Fruit fly (Drosophila melanogaster) whole organism, embryonic: ENCODE measurements around the gene CG4404.

Source experiments
- ATbp ChIP-seq: fragments of 200-800 bp; sonication (Bioruptor generic); optimal IDR thresholded peaks from 2 replicates; lab custom pipeline; 2017; ENCODE audit warnings: missing biosample characterization, mild to moderate bottlenecking, missing genetic modification characterization, missing genetic modification reagents
- Blimp-1 ChIP-seq: fragments of 200-800 bp; sonication (Bioruptor generic); optimal IDR thresholded peaks from 3 replicates; lab custom pipeline; 2018; ENCODE audit warnings: missing biosample characterization, missing genetic modification characterization, mild to moderate bottlenecking, moderate library complexity, missing genetic modification reagents
- CG11723 ChIP-seq: fragments of 200-800 bp; sonication (Bioruptor generic); optimal IDR thresholded peaks from 2 replicates; lab custom pipeline; 2017; ENCODE audit warnings: missing biosample characterization, mild to moderate bottlenecking, missing genetic modification characterization
- CG13775 ChIP-seq: fragments of 200-800 bp; sonication (Bioruptor generic); optimal IDR thresholded peaks from 3 replicates; lab custom pipeline; 2017; ENCODE audit warnings: missing biosample characterization, mild to moderate bottlenecking, missing genetic modification characterization
- CG14710 ChIP-seq: fragments of 200-800 bp; sonication (Bioruptor generic); optimal IDR thresholded peaks from 3 replicates; lab custom pipeline; 2019; ENCODE audit warnings: missing biosample characterization, mild to moderate bottlenecking, missing genetic modification characterization, moderate library complexity
- CG15601 ChIP-seq: fragments of 200-800 bp; sonication (Bioruptor generic); optimal IDR thresholded peaks from 3 replicates; lab custom pipeline; 2019; ENCODE audit warnings: missing biosample characterization, mild to moderate bottlenecking, missing genetic modification characterization, moderate library complexity
- CG1603 ChIP-seq: fragments of 200-800 bp; sonication (Bioruptor generic); optimal IDR thresholded peaks from 2 replicates; lab custom pipeline; 2019; ENCODE audit warnings: missing biosample characterization, mild to moderate bottlenecking, missing genetic modification characterization, moderate library complexity
- CG17568 ChIP-seq: fragments of 200-800 bp; sonication (Bioruptor generic); optimal IDR thresholded peaks from 2 replicates; lab custom pipeline; 2018; ENCODE audit warnings: missing biosample characterization, mild to moderate bottlenecking, missing genetic modification characterization, moderate library complexity
- CG2712 ChIP-seq: fragments of 200-800 bp; optimal IDR thresholded peaks from 3 replicates; lab custom pipeline; 2019; ENCODE audit warnings: missing biosample characterization, mild to moderate bottlenecking, missing genetic modification characterization, moderate library complexity
- CG30403 ChIP-seq: fragments of 200-800 bp; sonication (Bioruptor generic); optimal IDR thresholded peaks from 3 replicates; lab custom pipeline; 2016; ENCODE audit warnings: missing biosample characterization, missing genetic modification characterization
- CG31441 ChIP-seq: fragments of 200-800 bp; sonication (Bioruptor generic); IDR thresholded peaks from 2 replicates; pipeline ENCODE4 v1.3.6; 2022; ENCODE audit warnings: missing biosample characterization, missing genetic modification characterization
- CG3838 ChIP-seq: fragments of 200-800 bp; sonication (Bioruptor generic); optimal IDR thresholded peaks from 3 replicates; lab custom pipeline; 2016; ENCODE audit warnings: missing biosample characterization, missing genetic modification characterization
- CG3995 ChIP-seq: fragments of 200-800 bp; sonication (Bioruptor generic); optimal IDR thresholded peaks from 3 replicates; lab custom pipeline; 2016; ENCODE audit warnings: missing biosample characterization, missing genetic modification characterization
- CG4328 ChIP-seq: fragments of 200-800 bp; sonication (Bioruptor generic); optimal IDR thresholded peaks from 3 replicates; lab custom pipeline; 2017; ENCODE audit warnings: missing biosample characterization, missing genetic modification reagents, missing genetic modification characterization
- CG5180 ChIP-seq: fragments of 200-800 bp; sonication (Bioruptor generic); optimal IDR thresholded peaks from 3 replicates; lab custom pipeline; 2017; ENCODE audit warnings: missing biosample characterization, missing genetic modification characterization, mild to moderate bottlenecking, moderate library complexity, missing genetic modification reagents
- CG6765 ChIP-seq: fragments of 200-800 bp; sonication (Bioruptor generic); optimal IDR thresholded peaks from 3 replicates; lab custom pipeline; 2017; ENCODE audit warnings: missing biosample characterization, mild to moderate bottlenecking, missing genetic modification characterization
- CG8281 ChIP-seq: fragments of 200-800 bp; sonication (Bioruptor generic); optimal IDR thresholded peaks from 2 replicates; lab custom pipeline; 2018; ENCODE audit warnings: missing biosample characterization, mild to moderate bottlenecking, missing genetic modification characterization, moderate library complexity
- CG8388 ChIP-seq: fragments of 200-800 bp; sonication (Bioruptor generic); optimal IDR thresholded peaks from 2 replicates; lab custom pipeline; 2019; ENCODE audit warnings: missing biosample characterization, mild to moderate bottlenecking, missing genetic modification characterization, moderate library complexity
- CG8944 ChIP-seq: fragments of 200-800 bp; sonication (Bioruptor generic); optimal IDR thresholded peaks from 3 replicates; lab custom pipeline; 2016; ENCODE audit warnings: missing biosample characterization, missing genetic modification characterization
- CG9727 ChIP-seq: fragments of 200-800 bp; sonication (Bioruptor generic); optimal IDR thresholded peaks from 3 replicates; lab custom pipeline; 2017; ENCODE audit warnings: missing biosample characterization, mild to moderate bottlenecking, missing genetic modification characterization
- CG9932 ChIP-seq: fragments of 200-800 bp; sonication (Bioruptor generic); IDR thresholded peaks from 2 replicates; pipeline ENCODE4 v1.3.6; 2022; ENCODE audit warnings: missing biosample characterization, missing genetic modification characterization
- CrebB ChIP-seq: fragments of 200-800 bp; sonication (Bioruptor generic); optimal IDR thresholded peaks from 3 replicates; lab custom pipeline; 2018; ENCODE audit warnings: missing biosample characterization, mild to moderate bottlenecking, missing genetic modification characterization
- D19A ChIP-seq: fragments of 200-800 bp; optimal IDR thresholded peaks from 3 replicates; lab custom pipeline; 2019; ENCODE audit warnings: missing biosample characterization, mild to moderate bottlenecking, missing genetic modification characterization, moderate library complexity
- E2f1 ChIP-seq: fragments of 200-800 bp; sonication (Bioruptor generic); IDR thresholded peaks from 2 replicates; pipeline ENCODE4 v1.3.6; 2022; ENCODE audit warnings: missing biosample characterization, missing genetic modification characterization
- Gsc ChIP-seq: fragments of 200-800 bp; sonication (Bioruptor generic); IDR thresholded peaks from 2 replicates; pipeline ENCODE4 v1.3.6; 2022; ENCODE audit warnings: missing biosample characterization, missing genetic modification characterization
- HLH3B ChIP-seq: fragments of 200-800 bp; sonication (Bioruptor generic); IDR thresholded peaks from 2 replicates; pipeline ENCODE4 v1.3.6; 2022; ENCODE audit warnings: missing biosample characterization, missing genetic modification characterization
- HLH54F ChIP-seq: fragments of 200-800 bp; sonication (Bioruptor generic); optimal IDR thresholded peaks from 3 replicates; lab custom pipeline; 2016; ENCODE audit warnings: missing biosample characterization, missing genetic modification characterization
- Med ChIP-seq: fragments of 200-800 bp; sonication (Bioruptor generic); peaks from one replicate; lab custom pipeline; 2016; ENCODE audit warnings: missing biosample characterization, missing genetic modification characterization, mild to moderate bottlenecking, inconsistent platforms, moderate library complexity
- Neu2 ChIP-seq: fragments of 200-800 bp; sonication (Bioruptor generic); optimal IDR thresholded peaks from 3 replicates; lab custom pipeline; 2016; ENCODE audit warnings: missing biosample characterization, missing genetic modification characterization, borderline replicate concordance
- PHDP ChIP-seq: fragments of 200-800 bp; sonication (Bioruptor generic); optimal IDR thresholded peaks from 3 replicates; lab custom pipeline; 2018; ENCODE audit warnings: missing biosample characterization, mild to moderate bottlenecking, missing genetic modification characterization, moderate library complexity
- Pdp1 ChIP-seq, 2 experiments: fragments of 200-800 bp; sonication (Bioruptor generic); optimal IDR thresholded peaks; 3 replicates each; lab custom pipeline; 2016; ENCODE audit warnings: missing biosample characterization in 2 of 2, missing genetic modification characterization in 2 of 2, mild to moderate bottlenecking in 1 of 2, moderate library complexity in 1 of 2
- Sox100B ChIP-seq: fragments of 200-800 bp; sonication (Bioruptor generic); optimal IDR thresholded peaks from 3 replicates; lab custom pipeline; 2018; ENCODE audit warnings: missing biosample characterization, mild to moderate bottlenecking, missing genetic modification characterization
- TFAM ChIP-seq: fragments of 200-800 bp; sonication (Bioruptor generic); optimal IDR thresholded peaks from 2 replicates; lab custom pipeline; 2017; ENCODE audit warnings: missing biosample characterization, missing genetic modification characterization, inconsistent platforms
- Taf1 ChIP-seq: fragments of 200-800 bp; sonication (Bioruptor generic); IDR thresholded peaks from 2 replicates; pipeline ENCODE4 v1.3.6; 2022; ENCODE audit warnings: missing biosample characterization, missing genetic modification characterization
- ab ChIP-seq: fragments of 200-800 bp; sonication (Bioruptor generic); optimal IDR thresholded peaks from 2 replicates; lab custom pipeline; 2016; ENCODE audit warnings: missing biosample characterization, missing genetic modification characterization
- bbx ChIP-seq: fragments of 200-800 bp; sonication (Bioruptor generic); IDR thresholded peaks from 2 replicates; pipeline ENCODE4 v1.3.6; 2022; ENCODE audit warnings: missing biosample characterization, missing genetic modification characterization; ENCODE audit not compliant: partially characterized antibody
- crc ChIP-seq: fragments of 200-800 bp; sonication (Bioruptor generic); optimal IDR thresholded peaks from 2 replicates; lab custom pipeline; 2016; ENCODE audit warnings: missing biosample characterization, missing genetic modification characterization
- dimm ChIP-seq: fragments of 200-800 bp; sonication (Bioruptor generic); IDR thresholded peaks from 2 replicates; pipeline ENCODE4 v1.3.6; 2022; ENCODE audit warnings: missing biosample characterization, missing genetic modification characterization
- dm ChIP-seq: fragments of 200-800 bp; sonication (Bioruptor generic); optimal IDR thresholded peaks from 3 replicates; lab custom pipeline; 2016; ENCODE audit warnings: missing biosample characterization, missing genetic modification characterization
- dmrt11E ChIP-seq: fragments of 200-800 bp; sonication (Bioruptor generic); optimal IDR thresholded peaks from 3 replicates; lab custom pipeline; 2018; ENCODE audit warnings: missing biosample characterization, mild to moderate bottlenecking, missing genetic modification characterization, moderate library complexity
- fd96Cb ChIP-seq: fragments of 200-800 bp; sonication (Bioruptor generic); optimal IDR thresholded peaks from 2 replicates; lab custom pipeline; 2018; ENCODE audit warnings: missing biosample characterization, mild to moderate bottlenecking, missing genetic modification characterization, moderate library complexity
- grau ChIP-seq: fragments of 200-800 bp; optimal IDR thresholded peaks from 3 replicates; lab custom pipeline; 2019; ENCODE audit warnings: missing biosample characterization, mild to moderate bottlenecking, missing genetic modification characterization, moderate library complexity
- gsb-n ChIP-seq: fragments of 200-800 bp; sonication (Bioruptor generic); optimal IDR thresholded peaks from 3 replicates; lab custom pipeline; 2018; ENCODE audit warnings: missing biosample characterization, mild to moderate bottlenecking, missing genetic modification characterization
- lov ChIP-seq, 2 experiments: fragments of 200-800 bp in 1 of 2; fragments of >200 bp in 1 of 2; sonication (Bioruptor generic) in 1 of 2; IDR thresholded peaks in 1 of 2; optimal IDR thresholded peaks in 1 of 2; 2 replicates in 1 of 2; 3 replicates in 1 of 2; pipeline versions ENCODE4 v1.3.6 to Lab custom; 2017 to 2022; ENCODE audit warnings: missing biosample characterization in 1 of 2, missing genetic modification characterization in 1 of 2
- pfk ChIP-seq: fragments of 200-800 bp; sonication (Bioruptor generic); optimal IDR thresholded peaks from 2 replicates; lab custom pipeline; 2018; ENCODE audit warnings: missing biosample characterization, mild to moderate bottlenecking, missing genetic modification characterization, moderate library complexity
- scrt ChIP-seq: fragments of 200-800 bp; sonication (Bioruptor generic); optimal IDR thresholded peaks from 2 replicates; lab custom pipeline; 2018; ENCODE audit warnings: missing biosample characterization, mild to moderate bottlenecking, missing genetic modification characterization, moderate library complexity
- sens ChIP-seq: fragments of 200-800 bp; sonication (Bioruptor generic); peaks from one replicate; lab custom pipeline; 2016; ENCODE audit warnings: missing biosample characterization, missing genetic modification characterization
- shn ChIP-seq: fragments of 200-800 bp; sonication (Bioruptor generic); optimal IDR thresholded peaks from 3 replicates; lab custom pipeline; 2016; ENCODE audit warnings: missing biosample characterization, missing genetic modification characterization
- slou ChIP-seq: fragments of 200-800 bp; sonication (Bioruptor generic); optimal IDR thresholded peaks from 3 replicates; lab custom pipeline; 2016; ENCODE audit warnings: missing biosample characterization, missing genetic modification characterization
- tin ChIP-seq: fragments of 200-800 bp; sonication (Bioruptor generic); optimal IDR thresholded peaks from 3 replicates; lab custom pipeline; 2016; ENCODE audit warnings: missing biosample characterization, missing genetic modification characterization

The CG4404 gene

DNA sequence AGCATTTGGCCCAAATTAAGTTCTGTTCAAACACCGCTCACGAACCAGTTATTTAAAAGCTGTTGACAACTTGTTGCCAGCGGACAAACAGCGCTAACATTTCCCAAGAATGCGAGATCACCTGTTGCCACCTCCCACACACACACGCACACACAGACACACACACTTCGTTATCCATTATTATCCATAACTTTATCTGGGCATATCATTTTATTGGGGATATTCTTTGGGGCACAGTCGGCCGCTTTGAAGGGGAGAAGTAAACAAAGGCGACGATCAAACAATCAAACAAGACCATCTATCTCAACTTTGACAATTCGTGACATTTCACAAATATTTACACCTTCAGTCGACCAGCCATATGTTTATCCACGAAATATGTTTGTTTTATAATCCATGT lies 16.7 kb downstream of the CG4404 start (continued):
- peak; percentile 45 for TF ChIP-seq Blimp-1 (GFP tag; lab: Kevin White, UChicago)
- TF ChIP-seq CG2712 (tag; lab: Kevin White, UChicago), result peak; percentile 31
- peak; percentile 7 for TF ChIP-seq D19A (tag; lab: Kevin White, UChicago)
- no peak for TF ChIP-seq shn (GFP tag; lab: Kevin White, UChicago)
- TF ChIP-seq CG13775 (GFP tag; lab: Kevin White, UChicago), result no peak
- TF ChIP-seq CG9727 (GFP tag; lab: Kevin White, UChicago), result peak; percentile 12
- TF ChIP-seq CG11723 (GFP tag; lab: Kevin White, UChicago), result no peak
- TF ChIP-seq Med (GFP tag; lab: Kevin White, UChicago), result peak; percentile 80
- peak; percentile 68 for TF ChIP-seq ATbp (GFP tag; lab: Kevin White, UChicago)
- no peak for TF ChIP-seq fd96Cb
- no peak for TF ChIP-seq pfk (GFP tag; lab: Kevin White, UChicago)
- TF ChIP-seq CG8944 (GFP tag; lab: Kevin White, UChicago), result no peak
- 0 out of 2 replicates have a peak, but pooled peaks have one; percentile 12 for TF ChIP-seq CG9932 (GFP tag; lab: Robert Waterston, UW)
- no peak for TF ChIP-seq dimm (GFP tag; lab: Robert Waterston, UW)
- peak in 1 of 2 experiments; percentile 10 for TF ChIP-seq Pdp1 (GFP tag; optimal IDR thresholded peaks at IDR 0.05; lab: Kevin White, UChicago)
- TF ChIP-seq CG4328 (GFP tag; lab: Kevin White, UChicago), result peak; percentile 0
- no peak for TF ChIP-seq TFAM (GFP tag; lab: Kevin White, UChicago)
- TF ChIP-seq CG3995 (GFP tag; lab: Kevin White, UChicago), result no peak
- TF ChIP-seq sens (GFP tag; lab: Kevin White, UChicago), result peak; percentile 88
- peak; percentile 16 for TF ChIP-seq CG17568
- TF ChIP-seq Neu2 (GFP tag; lab: Kevin White, UChicago), result no peak
- no peak for TF ChIP-seq Gsc (GFP tag; lab: Robert Waterston, UW)
- TF ChIP-seq E2f1, result no peak
- TF ChIP-seq CG5180 (GFP tag; lab: Kevin White, UChicago), result peak; percentile 21
- peak; percentile 39 for TF ChIP-seq CG14710 (tag; lab: Kevin White, UChicago)
- TF ChIP-seq CG30403, result no peak
- TF ChIP-seq grau (tag; lab: Kevin White, UChicago), result no peak
- no peak for TF ChIP-seq slou (GFP tag; lab: Kevin White, UChicago)
- no peak for TF ChIP-seq CG3838 (GFP tag; lab: Kevin White, UChicago)
- TF ChIP-seq CG8281 (tag; lab: Kevin White, UChicago), result no peak
- peak; percentile 31 for TF ChIP-seq Sox100B (GFP tag; lab: Kevin White, UChicago)
- TF ChIP-seq scrt, result peak; percentile 22
- TF ChIP-seq CG8388, result no peak
- peak; percentile 60 for TF ChIP-seq CG15601 (tag; lab: Kevin White, UChicago)
- no peak for TF ChIP-seq PHDP (tag; lab: Kevin White, UChicago)
- TF ChIP-seq ab (GFP tag; lab: Kevin White, UChicago), result no peak
- TF ChIP-seq CG6765 (GFP tag; lab: Kevin White, UChicago), result no peak
- TF ChIP-seq dmrt11E (tag; lab: Kevin White, UChicago), result peak; percentile 24
- no peak for TF ChIP-seq lov (optimal IDR thresholded peaks at IDR 0.05; lab: Kevin White, UChicago)
- peak; percentile 20; the same call in 1 of the 3 replicates for TF ChIP-seq lov (GFP tag; IDR thresholded peaks at IDR 0.05; lab: Robert Waterston, UW)
- TF ChIP-seq CrebB (tag; lab: Kevin White, UChicago), result no peak
- no peak for TF ChIP-seq bbx (GFP tag; lab: Robert Waterston, UW)
- TF ChIP-seq CG1603 (tag; lab: Kevin White, UChicago), result peak; percentile 56
- TF ChIP-seq HLH54F, result no peak
- no peak for TF ChIP-seq dm (GFP tag; lab: Kevin White, UChicago)
- TF ChIP-seq crc (GFP tag; lab: Kevin White, UChicago), result no peak
- TF ChIP-seq Taf1 (GFP tag; lab: Robert Waterston, UW), result no peak
- no peak for TF ChIP-seq HLH3B (GFP tag; lab: Robert Waterston, UW)
- TF ChIP-seq tin (GFP tag; lab: Kevin White, UChicago), result no peak
- TF ChIP-seq gsb-n (tag; lab: Kevin White, UChicago), result no peak
- peak; percentile 47 for TF ChIP-seq CG31441 (GFP tag; lab: Robert Waterston, UW)
